Worm (Caenorhabditis elegans) whole organism, L1 larva: ENCODE measurements around the gene ife-1.
A peak's percentile ranks its signal among the peaks of the same experiment; 100 is the strongest.

Experiments used
- C16A3.4 ChIP-seq: fragments of 150-350 bp; optimal IDR thresholded peaks from 2 replicates; lab custom pipeline; 2014; ENCODE audit warnings: missing biosample characterization, missing genetic modification characterization
- F16B12.6 ChIP-seq: fragments of 150-350 bp; optimal IDR thresholded peaks from 2 replicates; lab custom pipeline; 2014; ENCODE audit warnings: missing biosample characterization, missing genetic modification characterization
- Y116A8C.19 ChIP-seq: sonication (generic microtip); optimal IDR thresholded peaks from 2 replicates; lab custom pipeline; 2016; ENCODE audit warnings: missing compliant biosample characterization, missing genetic modification characterization, borderline replicate concordance
- blmp-1 ChIP-seq: fragments of 150-350 bp; optimal IDR thresholded peaks from 2 replicates; lab custom pipeline; 2014; ENCODE audit warnings: missing biosample characterization, missing genetic modification characterization
- ceh-82 ChIP-seq, 3 experiments: fragments of 150-350 bp in 1 of 3; sonication (generic microtip) in 2 of 3; optimal IDR thresholded peaks; 2 replicates each; lab custom pipeline; 2014 to 2017; ENCODE audit warnings: missing biosample characterization in 3 of 3, missing genetic modification characterization in 3 of 3
- ceh-90 ChIP-seq: sonication (generic microtip); optimal IDR thresholded peaks from 2 replicates; lab custom pipeline; 2016; ENCODE audit warnings: missing genetic modification characterization, missing compliant biosample characterization
- dpl-1 ChIP-seq, 3 experiments: fragments of 150-350 bp in 2 of 3; sonication (generic microtip) in 1 of 3; optimal IDR thresholded peaks; 2 replicates each; lab custom pipeline; 2014 to 2017; ENCODE audit warnings: missing biosample characterization in 3 of 3, missing genetic modification characterization in 3 of 3, missing genetic modification reagents in 3 of 3
- efl-1 ChIP-seq, 4 experiments: fragments of 150-350 bp; optimal IDR thresholded peaks in 3 of 4; peaks in 1 of 4; 1 replicate in 1 of 4; 2 replicates in 3 of 4; lab custom pipeline; 2014; ENCODE audit warnings: missing biosample characterization in 2 of 4, missing genetic modification characterization in 2 of 4, missing genetic modification reagents in 2 of 4
- efl-3 ChIP-seq: fragments of 200-800 bp; sonication (Bioruptor generic); optimal IDR thresholded peaks from 2 replicates; lab custom pipeline; 2018; ENCODE audit warnings: mild to moderate bottlenecking, missing genetic modification characterization, missing compliant biosample characterization
- elt-2 ChIP-seq: sonication (generic microtip); optimal IDR thresholded peaks from 2 replicates; lab custom pipeline; 2016; ENCODE audit warnings: missing genetic modification characterization, mild to moderate bottlenecking, inconsistent platforms, missing compliant biosample characterization, missing genetic modification reagents
- fkh-8 ChIP-seq: sonication (generic microtip); optimal IDR thresholded peaks from 2 replicates; lab custom pipeline; 2016; ENCODE audit warnings: mild to moderate bottlenecking, missing genetic modification characterization, missing compliant biosample characterization
- hpl-2 ChIP-seq: fragments of 150-350 bp; optimal IDR thresholded peaks from 2 replicates; lab custom pipeline; 2014; ENCODE audit warnings: missing biosample characterization, missing genetic modification reagents, missing genetic modification characterization
- irx-1 ChIP-seq: sonication (generic microtip); optimal IDR thresholded peaks from 2 replicates; lab custom pipeline; 2016; ENCODE audit warnings: missing genetic modification characterization, missing compliant biosample characterization
- isw-1 ChIP-seq: fragments of 200-800 bp; sonication (Bioruptor generic); IDR thresholded peaks from 2 replicates; pipeline ENCODE4 v1.3.6; 2022; ENCODE audit warnings: missing genetic modification characterization, missing compliant biosample characterization
- lin-13 ChIP-seq: fragments of 150-350 bp; optimal IDR thresholded peaks from 2 replicates; lab custom pipeline; 2014; ENCODE audit warnings: missing biosample characterization, missing genetic modification reagents, missing genetic modification characterization
- lin-14 ChIP-seq: fragments of 200-800 bp; sonication (Bioruptor generic); optimal IDR thresholded peaks from 2 replicates; lab custom pipeline; 2018; ENCODE audit warnings: mild to moderate bottlenecking, missing genetic modification characterization, moderate library complexity, missing compliant biosample characterization
- lin-15B ChIP-seq: fragments of 150-350 bp; sonication (generic microtip); optimal IDR thresholded peaks from 3 replicates; lab custom pipeline; 2014; ENCODE audit warnings: missing biosample characterization, missing genetic modification characterization
- lin-35 ChIP-seq, 2 experiments: fragments of 150-350 bp; optimal IDR thresholded peaks; 2 replicates each; lab custom pipeline; 2014; ENCODE audit warnings: missing biosample characterization in 2 of 2, missing genetic modification characterization in 2 of 2, missing genetic modification reagents in 2 of 2
- lin-39 ChIP-seq: fragments of 150-350 bp; optimal IDR thresholded peaks from 2 replicates; lab custom pipeline; 2014; ENCODE audit warnings: missing biosample characterization, missing genetic modification reagents, missing genetic modification characterization
- lsy-2 ChIP-seq, 2 experiments: fragments of 150-350 bp; optimal IDR thresholded peaks; 2 replicates each; lab custom pipeline; 2014; ENCODE audit warnings: missing biosample characterization in 2 of 2, missing genetic modification characterization in 2 of 2
- mdl-1 ChIP-seq, 2 experiments: fragments of 150-350 bp; optimal IDR thresholded peaks; 2 replicates each; lab custom pipeline; 2014 to 2017; ENCODE audit warnings: missing biosample characterization in 2 of 2, missing genetic modification characterization in 2 of 2, inconsistent platforms in 1 of 2
- mep-1 ChIP-seq: fragments of 150-350 bp; optimal IDR thresholded peaks from 2 replicates; lab custom pipeline; 2014; ENCODE audit warnings: missing biosample characterization, missing genetic modification characterization
- nhr-12 ChIP-seq: sonication (generic microtip); optimal IDR thresholded peaks from 2 replicates; lab custom pipeline; 2017; ENCODE audit warnings: missing biosample characterization, missing genetic modification characterization
- nhr-20 ChIP-seq: sonication (generic microtip); optimal IDR thresholded peaks from 2 replicates; lab custom pipeline; 2016; ENCODE audit warnings: mild to moderate bottlenecking, missing genetic modification characterization, missing compliant biosample characterization
- nhr-237 ChIP-seq: fragments of 150-350 bp; optimal IDR thresholded peaks from 2 replicates; lab custom pipeline; 2014; ENCODE audit warnings: missing biosample characterization, missing genetic modification characterization
- nhr-47 ChIP-seq: sonication (generic microtip); optimal IDR thresholded peaks from 2 replicates; lab custom pipeline; 2016; ENCODE audit warnings: mild to moderate bottlenecking, missing genetic modification characterization, moderate library complexity, missing compliant biosample characterization
- nhr-71 ChIP-seq: sonication (generic microtip); optimal IDR thresholded peaks from 2 replicates; lab custom pipeline; 2016; ENCODE audit warnings: mild to moderate bottlenecking, missing genetic modification characterization, moderate library complexity, missing compliant biosample characterization
- nhr-77 ChIP-seq: fragments of 150-350 bp; optimal IDR thresholded peaks from 2 replicates; lab custom pipeline; 2014; ENCODE audit warnings: missing biosample characterization, missing genetic modification characterization
- nhr-85 ChIP-seq: sonication (generic microtip); peaks from one replicate; lab custom pipeline; 2016; ENCODE audit warnings: missing genetic modification characterization, inconsistent platforms, missing compliant biosample characterization
- pag-3 ChIP-seq: sonication (generic microtip); optimal IDR thresholded peaks from 2 replicates; lab custom pipeline; 2017; ENCODE audit warnings: missing genetic modification characterization, mild to moderate bottlenecking, missing compliant biosample characterization, antibody characterized with exemption, borderline replicate concordance; ENCODE audit not compliant: insufficient read depth
- pax-3 ChIP-seq: fragments of 200-800 bp; sonication (Bioruptor generic); optimal IDR thresholded peaks from 2 replicates; lab custom pipeline; 2018; ENCODE audit warnings: mild to moderate bottlenecking, missing genetic modification characterization, moderate library complexity, missing compliant biosample characterization
- pqm-1 ChIP-seq: sonication (generic microtip); optimal IDR thresholded peaks from 3 replicates; lab custom pipeline; 2017; ENCODE audit warnings: missing biosample characterization, missing genetic modification characterization
- rnt-1 ChIP-seq: sonication (generic microtip); optimal IDR thresholded peaks from 2 replicates; lab custom pipeline; 2016; ENCODE audit warnings: mild to moderate bottlenecking, missing genetic modification characterization, moderate library complexity, missing compliant biosample characterization
- snpc-4 ChIP-seq: fragments of 150-350 bp; optimal IDR thresholded peaks from 2 replicates; lab custom pipeline; 2014; ENCODE audit warnings: missing biosample characterization, missing genetic modification characterization
- snu-23 ChIP-seq: sonication (generic microtip); optimal IDR thresholded peaks from 2 replicates; lab custom pipeline; 2016; ENCODE audit warnings: missing genetic modification characterization, missing compliant biosample characterization
- sptf-1 ChIP-seq: fragments of 150-350 bp; optimal IDR thresholded peaks from 2 replicates; lab custom pipeline; 2014; ENCODE audit warnings: missing biosample characterization, missing genetic modification characterization
- tbx-2 ChIP-seq: sonication (generic microtip); optimal IDR thresholded peaks from 2 replicates; lab custom pipeline; 2016; ENCODE audit warnings: missing genetic modification characterization, missing compliant biosample characterization
- unc-86 ChIP-seq: sonication (generic microtip); optimal IDR thresholded peaks from 2 replicates; lab custom pipeline; 2016; ENCODE audit warnings: missing genetic modification characterization, missing compliant biosample characterization
- vab-15 ChIP-seq: sonication (generic microtip); optimal IDR thresholded peaks from 2 replicates; lab custom pipeline; 2017; ENCODE audit warnings: missing genotype, mild to moderate bottlenecking, missing genetic modification characterization, missing compliant biosample characterization
- ztf-11 ChIP-seq, 2 experiments: sonication (generic microtip); optimal IDR thresholded peaks; 2 replicates each; lab custom pipeline; 2016 to 2017; ENCODE audit warnings: missing genetic modification characterization in 2 of 2, missing biosample characterization in 1 of 2, missing compliant biosample characterization in 1 of 2

The ife-1 gene

ce11 chrIII:13313788-13314187, 29.4 kb upstream of the ife-1 start, which contains the start of gene Y43F4B.10:
Gene Y43F4B.10 (plus strand): TSS chrIII:13314068.
- peak; percentile 6 for TF ChIP-seq nhr-20
- TF ChIP-seq lin-15B (tag; lab: Kevin White, UChicago): peak; percentile 56
- peak in 1 of 2 experiments; percentile 64 for TF ChIP-seq lsy-2 (tag; optimal IDR thresholded peaks at IDR 0.05; lab: Kevin White, UChicago)
- peak in 1 of 3 experiments; percentile 10 for TF ChIP-seq ceh-82 (tag; optimal IDR thresholded peaks at IDR 0.05; lab: Kevin White, UChicago)
- TF ChIP-seq tbx-2 (tag; lab: Kevin White, UChicago): no peak
- peak; percentile 7 for TF ChIP-seq lin-13 (GFP tag; lab: Kevin White, UChicago)
- peak; percentile 42 to 74 (median 51) for TF ChIP-seq dpl-1 (GFP tag; optimal IDR thresholded peaks at IDR 0.05; lab: Kevin White, UChicago)
- TF ChIP-seq blmp-1 (tag; lab: Kevin White, UChicago): peak; percentile 23
- TF ChIP-seq snu-23 (GFP tag; lab: Kevin White, UChicago): peak; percentile 30
- peak; percentile 1 for TF ChIP-seq nhr-85
- TF ChIP-seq lin-35 (GFP tag; optimal IDR thresholded peaks at IDR 0.05; lab: Kevin White, UChicago): peak; percentile 50 to 69
- TF ChIP-seq nhr-47: peak; percentile 28
- TF ChIP-seq rnt-1: no peak
- TF ChIP-seq F16B12.6 (tag; lab: Kevin White, UChicago): peak; percentile 26
- peak; percentile 51 to 75 for TF ChIP-seq efl-1 (optimal IDR thresholded peaks at IDR 0.05; lab: Kevin White, UChicago)
- TF ChIP-seq efl-1 (GFP tag; optimal IDR thresholded peaks at IDR 0.05 in 1 of 2; lab: Kevin White, UChicago): peak; percentile 18 to 58
- peak; percentile 2 for TF ChIP-seq snpc-4
- no peak for TF ChIP-seq vab-15 (tag; lab: Kevin White, UChicago)
- TF ChIP-seq ceh-90 (tag; lab: Kevin White, UChicago): no peak
- peak; percentile 45 for TF ChIP-seq mep-1 (tag; lab: Kevin White, UChicago)

DNA sequence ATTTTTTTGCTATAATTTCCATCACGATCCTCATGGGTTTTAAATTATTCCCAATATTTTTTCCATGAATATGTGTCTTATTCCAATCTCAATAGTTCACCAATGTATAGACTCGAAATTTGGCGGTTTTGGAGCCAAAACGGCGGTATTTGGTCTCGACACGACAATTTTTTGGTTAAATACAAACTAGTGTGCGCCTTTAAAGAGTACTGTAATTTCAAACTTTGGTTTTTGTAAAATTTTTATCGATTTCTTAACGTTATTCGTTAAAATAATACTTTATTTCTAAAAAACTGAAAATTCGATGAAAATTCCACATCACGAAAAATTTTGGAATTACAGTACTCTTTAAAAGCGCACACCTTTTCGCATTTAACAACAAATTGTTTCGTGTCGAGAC, 28.6 kb upstream of the ife-1 start:
- TF ChIP-seq pag-3 (tag; lab: Kevin White, UChicago): no peak
- no peak for TF ChIP-seq unc-86 (tag; lab: Kevin White, UChicago)
- TF ChIP-seq elt-2 (tag; lab: Kevin White, UChicago): no peak
- no peak for TF ChIP-seq nhr-71 (tag; lab: Kevin White, UChicago)
- no peak for TF ChIP-seq pqm-1 (tag; lab: Kevin White, UChicago)

- TF ChIP-seq nhr-237 (tag; lab: Kevin White, UChicago) (no peak), efl-1 (optimal IDR thresholded peaks at IDR 0.05; lab: Kevin White, UChicago) (no peak), efl-1 (GFP tag; optimal IDR thresholded peaks at IDR 0.05 in 1 of 2; lab: Kevin White, UChicago) (peak in 1 of 2 experiments; percentile 72)
These were observed 28.1 kb upstream of the ife-1 start, which contains the start of gene dph-7 for ce11 chrIII:13315071-13315470. Gene dph-7 (plus strand): TSS chrIII:13315123.

DNA sequence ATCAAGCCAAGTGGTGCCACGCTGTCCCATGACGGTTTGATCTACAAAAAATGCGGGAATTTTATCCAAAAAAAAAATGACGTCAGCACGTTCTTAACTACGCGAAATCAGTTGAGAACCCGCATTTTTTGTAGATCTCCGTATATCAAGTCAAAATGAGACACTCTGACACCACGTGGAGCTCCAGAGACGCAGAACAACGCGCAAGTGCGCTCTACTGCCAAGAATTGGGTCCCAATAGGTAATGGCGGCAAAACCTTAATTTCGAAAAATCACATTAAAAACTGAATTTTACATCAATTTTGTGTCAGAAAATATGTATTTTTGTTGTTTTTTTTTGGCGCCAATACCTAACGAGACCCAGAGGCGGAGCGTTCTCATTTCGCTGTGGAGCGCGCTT, 26.3 kb upstream of the ife-1 start:
- TF ChIP-seq lin-39 (tag; lab: Kevin White, UChicago) (no peak), dpl-1 (GFP tag; optimal IDR thresholded peaks at IDR 0.05; lab: Kevin White, UChicago) (peak in 2 of 3 experiments; percentile 8 to 57), efl-1 (optimal IDR thresholded peaks at IDR 0.05; lab: Kevin White, UChicago) (peak; percentile 61 to 88), efl-1 (GFP tag; optimal IDR thresholded peaks at IDR 0.05 in 1 of 2; lab: Kevin White, UChicago) (peak; percentile 34 to 66), lin-35 (GFP tag; optimal IDR thresholded peaks at IDR 0.05; lab: Kevin White, UChicago) (peak; percentile 17 to 48)
- TF ChIP-seq, all 84 proteins: peak for 3

- TF ChIP-seq nhr-85 (no peak), efl-1 (optimal IDR thresholded peaks at IDR 0.05; lab: Kevin White, UChicago) (no peak), efl-1 (GFP tag; optimal IDR thresholded peaks at IDR 0.05 in 1 of 2; lab: Kevin White, UChicago) (peak; percentile 37 to 58), irx-1 (tag; lab: Kevin White, UChicago) (no peak), isw-1 (GFP tag; lab: Robert Waterston, UW) (no peak)
These were observed 25.8 kb upstream of the ife-1 start for ce11 chrIII:13317383-13317911.

DNA sequence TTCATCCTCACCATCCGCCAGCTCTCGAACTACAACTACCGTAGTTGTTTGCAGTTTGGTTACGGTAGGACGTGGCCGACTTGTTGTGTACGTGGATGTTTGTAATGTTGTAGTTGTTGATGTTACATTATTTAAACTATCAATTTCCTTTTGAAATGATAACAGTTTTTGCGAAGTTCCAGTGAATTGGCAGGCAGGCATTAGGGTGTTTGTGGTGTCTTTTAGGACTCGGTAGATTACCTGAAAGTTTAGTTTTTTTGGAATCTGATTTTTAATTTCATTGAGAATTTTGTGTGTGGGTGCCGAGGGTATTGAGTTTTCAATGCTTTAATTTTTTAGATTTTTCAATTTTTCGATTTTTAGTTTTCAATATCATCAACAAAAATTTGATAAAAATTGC, 20.6 kb upstream of the ife-1 start, which contains the start of gene F53A2.11:
TSS of gene F53A2.11 (minus strand) at position 101 of the 400 bp plus-strand sequence.
- TF ChIP-seq nhr-237 (tag; lab: Kevin White, UChicago) (no peak), tbx-2 (tag; lab: Kevin White, UChicago) (no peak), lsy-2 (tag; optimal IDR thresholded peaks at IDR 0.05; lab: Kevin White, UChicago) (no peak), efl-3 (no peak), lin-14 (GFP tag; lab: Kevin White, UChicago) (no peak), nhr-77 (tag; lab: Kevin White, UChicago) (no peak), ztf-11 (tag; optimal IDR thresholded peaks at IDR 0.05; lab: Kevin White, UChicago) (no peak), hpl-2 (GFP tag; lab: Kevin White, UChicago) (no peak), sptf-1 (tag; lab: Kevin White, UChicago) (no peak), elt-2 (tag; lab: Kevin White, UChicago) (no peak), pax-3 (no peak), lin-13 (GFP tag; lab: Kevin White, UChicago) (no peak), mdl-1 (tag; optimal IDR thresholded peaks at IDR 0.05; lab: Kevin White, UChicago) (no peak), Y116A8C.19 (tag; lab: Kevin White, UChicago) (no peak), fkh-8 (tag; lab: Kevin White, UChicago) (no peak), C16A3.4 (tag; lab: Kevin White, UChicago) (no peak), nhr-12 (tag; lab: Kevin White, UChicago) (no peak)
